Worm (Caenorhabditis elegans): ENCODE measurements around the gene C44B7.7.

The C44B7.7 gene

ce11 chrII:6880067-6880466 lies at the start of gene C44B7.7:
Gene C44B7.7, minus strand, starts transcription at chrII:6880167.
- TF ChIP-seq unc-39 (tag; optimal IDR thresholded peaks at IDR 0.05), result no peak
- TF ChIP-seq ceh-39 (tag; optimal IDR thresholded peaks at IDR 0.05), result no peak
- no peak for TF ChIP-seq flh-1 (GFP tag; optimal IDR thresholded peaks at IDR 0.05)
- TF ChIP-seq mep-1 (tag; optimal IDR thresholded peaks at IDR 0.05), result no peak
- TF ChIP-seq mls-2 (tag; optimal IDR thresholded peaks at IDR 0.05), result no peak
- no peak for TF ChIP-seq sptf-1 (tag; optimal IDR thresholded peaks at IDR 0.05)
- no peak for TF ChIP-seq pha-4 (tag; optimal IDR thresholded peaks at IDR 0.05)
- TF ChIP-seq elt-3 (tag; optimal IDR thresholded peaks at IDR 0.05), result no peak
- TF ChIP-seq hlh-1 (tag; optimal IDR thresholded peaks at IDR 0.05), result no peak
- no peak for TF ChIP-seq unc-120 (tag; optimal IDR thresholded peaks at IDR 0.05; ENCODE audit: poor library complexity, severe bottlenecking)
- no peak for TF ChIP-seq ces-1 (GFP tag; optimal IDR thresholded peaks at IDR 0.05)
- TF ChIP-seq cnd-1 (tag; optimal IDR thresholded peaks at IDR 0.05), result no peak

DNA sequence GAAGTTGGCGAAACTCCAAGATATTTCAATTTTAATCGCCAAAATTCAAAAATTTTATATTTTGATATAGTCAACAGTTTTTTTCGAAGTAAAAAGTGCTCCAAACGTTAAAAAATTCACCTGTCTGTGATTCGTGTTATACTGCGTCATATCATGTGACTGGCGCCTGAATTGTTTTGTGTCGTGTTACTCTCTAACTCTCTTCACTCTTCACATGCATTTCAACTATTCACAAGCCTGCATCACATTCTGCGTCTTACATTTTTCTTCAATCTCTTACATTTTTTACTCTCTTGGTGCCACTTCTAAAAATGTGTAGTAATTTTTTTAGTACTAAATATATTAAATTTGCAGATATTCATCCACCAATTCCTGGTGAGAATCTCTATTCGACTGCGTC lies 48.4 kb upstream of the C44B7.7 start, which contains the start of gene flcn-1:
flcn-1 (plus strand) TSS at position 348 of the 400 bp plus-strand sequence.
- TF ChIP-seq mep-1 (tag; optimal IDR thresholded peaks at IDR 0.05), result no peak
- peak; percentile 12 for TF ChIP-seq ces-1 (GFP tag; optimal IDR thresholded peaks at IDR 0.05)
- no peak for TF ChIP-seq tbx-8 (GFP tag; optimal IDR thresholded peaks at IDR 0.05)
- no peak for TF ChIP-seq bed-3 (GFP tag; optimal IDR thresholded peaks at IDR 0.05)
- TF ChIP-seq drap-1 (GFP tag; optimal IDR thresholded peaks at IDR 0.05), result no peak

DNA sequence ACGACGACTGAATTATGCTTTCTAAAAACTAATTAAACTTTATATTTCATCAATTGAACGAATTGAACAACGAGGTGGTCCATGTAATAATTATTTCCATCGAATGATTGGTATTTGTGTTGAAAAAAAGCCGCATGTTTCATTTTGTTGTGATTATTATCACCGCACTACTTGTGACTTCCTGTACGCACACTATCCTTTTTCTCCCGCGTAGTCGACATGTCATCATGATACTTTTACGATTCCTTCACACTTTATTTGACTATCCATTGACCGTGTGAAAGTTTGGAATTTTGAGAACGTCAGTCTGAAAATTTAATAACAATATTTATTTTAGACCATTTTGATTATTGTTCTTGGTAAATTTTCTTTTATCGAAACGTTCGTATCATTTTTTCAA lies 47.6 kb upstream of the C44B7.7 start, which contains the start of gene F22D3.4:
F22D3.4 (minus strand) TSS at position 1 of the 400 bp plus-strand sequence.
- TF ChIP-seq mls-2 (tag; optimal IDR thresholded peaks at IDR 0.05) (no peak), hlh-1 (tag; optimal IDR thresholded peaks at IDR 0.05) (no peak), snpc-4 (tag; optimal IDR thresholded peaks at IDR 0.05) (no peak), lsy-2 (tag; optimal IDR thresholded peaks at IDR 0.05) (no peak), bed-3 (GFP tag; optimal IDR thresholded peaks at IDR 0.05) (no peak), tbx-8 (GFP tag; optimal IDR thresholded peaks at IDR 0.05) (no peak), unc-62 (GFP tag; optimal IDR thresholded peaks at IDR 0.05) (no peak), ztf-11 (tag; optimal IDR thresholded peaks at IDR 0.05) (no peak), nhr-76 (tag; optimal IDR thresholded peaks at IDR 0.05) (no peak), zip-8 (tag; optimal IDR thresholded peaks at IDR 0.05) (no peak), mab-5 (tag; optimal IDR thresholded peaks at IDR 0.05) (no peak), nhr-12 (tag; optimal IDR thresholded peaks at IDR 0.05) (no peak), sem-2 (GFP tag; optimal IDR thresholded peaks at IDR 0.05) (no peak), lin-32 (GFP tag; optimal IDR thresholded peaks at IDR 0.05) (no peak), cnd-1 (tag; optimal IDR thresholded peaks at IDR 0.05) (no peak)

DNA sequence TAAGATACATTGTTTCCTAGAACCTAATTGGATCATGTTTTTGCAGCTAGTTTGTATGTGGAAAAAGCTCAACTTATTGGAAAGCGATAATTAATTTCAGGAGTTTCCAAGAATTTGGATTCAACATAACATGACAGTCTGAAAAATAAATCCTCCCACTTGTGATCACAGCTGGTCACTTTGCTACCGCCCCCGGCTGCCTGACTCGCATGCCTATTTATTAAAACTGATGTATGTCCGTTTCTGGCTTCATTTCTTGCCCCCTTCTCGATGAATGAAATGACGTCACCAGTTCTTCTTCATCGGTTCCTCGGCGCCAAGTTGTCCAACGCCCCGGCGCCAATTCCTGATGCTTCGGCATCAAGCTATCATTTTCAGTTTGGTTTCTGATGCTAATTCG lies 47.1 kb upstream of the C44B7.7 start:
- no peak for TF ChIP-seq elt-1 (tag; optimal IDR thresholded peaks at IDR 0.05; ENCODE audit: borderline replicate concordance, insufficient read depth)
- no peak for TF ChIP-seq elt-3 (tag; optimal IDR thresholded peaks at IDR 0.05)
- no peak for TF ChIP-seq mls-2 (tag; optimal IDR thresholded peaks at IDR 0.05)
- no peak for TF ChIP-seq blmp-1 (tag; optimal IDR thresholded peaks at IDR 0.05)
- TF ChIP-seq nhr-12 (tag; optimal IDR thresholded peaks at IDR 0.05), result no peak
- TF ChIP-seq ham-2 (GFP tag; optimal IDR thresholded peaks at IDR 0.05), result no peak
- no peak for TF ChIP-seq sem-2 (GFP tag; optimal IDR thresholded peaks at IDR 0.05)
- TF ChIP-seq ceh-43 (GFP tag; optimal IDR thresholded peaks at IDR 0.05), result no peak
- TF ChIP-seq nhr-76 (tag; optimal IDR thresholded peaks at IDR 0.05), result no peak
- TF ChIP-seq ces-1 (GFP tag; optimal IDR thresholded peaks at IDR 0.05), result no peak
- no peak for TF ChIP-seq drap-1 (GFP tag; optimal IDR thresholded peaks at IDR 0.05)
- TF ChIP-seq mab-5 (tag; optimal IDR thresholded peaks at IDR 0.05), result no peak
- no peak for TF ChIP-seq unc-62 (GFP tag; optimal IDR thresholded peaks at IDR 0.05)
- TF ChIP-seq mep-1 (tag; optimal IDR thresholded peaks at IDR 0.05), result no peak
- no peak for TF ChIP-seq nhr-28 (tag; optimal IDR thresholded peaks at IDR 0.05)
- no peak for TF ChIP-seq tbx-8 (GFP tag; optimal IDR thresholded peaks at IDR 0.05)
- TF ChIP-seq ztf-11 (tag; optimal IDR thresholded peaks at IDR 0.05), result no peak
- no peak for TF ChIP-seq ceh-39 (tag; optimal IDR thresholded peaks at IDR 0.05)
- TF ChIP-seq bed-3 (GFP tag; optimal IDR thresholded peaks at IDR 0.05), result no peak

- no peak for TF ChIP-seq nhr-12 (tag; optimal IDR thresholded peaks at IDR 0.05)
- TF ChIP-seq blmp-1 (tag; optimal IDR thresholded peaks at IDR 0.05), result no peak
- TF ChIP-seq lsy-2 (tag; optimal IDR thresholded peaks at IDR 0.05), result no peak
- peak; percentile 1 for TF ChIP-seq nhr-237 (tag; optimal IDR thresholded peaks at IDR 0.05)
- TF ChIP-seq unc-120 (tag; optimal IDR thresholded peaks at IDR 0.05; ENCODE audit: poor library complexity, severe bottlenecking), result peak; percentile 77
These were observed 46.5 kb upstream of the C44B7.7 start for ce11 chrII:6926488-6926887.

Data from whole organism, mixed stage, embryonic.